Fruit fly (Drosophila melanogaster): Measurements from ENCODE around the gene pdm2.

DNA sequence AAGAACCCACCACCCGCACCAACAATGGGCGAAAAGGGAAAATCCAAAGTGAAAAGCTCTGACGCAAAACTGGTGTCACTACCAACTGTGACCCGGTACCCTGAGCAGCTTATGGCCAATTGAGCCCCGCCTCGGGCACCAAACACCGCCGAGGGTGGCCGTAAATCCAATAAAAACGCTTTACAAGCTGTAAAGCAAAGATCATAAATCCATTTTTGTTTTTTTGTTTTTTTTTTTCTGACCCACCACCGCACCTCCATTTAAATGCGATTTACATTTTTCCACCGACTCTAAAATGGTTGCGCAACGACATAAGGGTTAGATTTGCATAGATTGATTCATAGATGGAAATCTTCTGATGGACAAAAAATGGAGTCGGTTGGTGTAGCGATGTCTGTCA, 17.4 kb downstream of the pdm2 start:
- no peak for TF ChIP-seq esn (GFP tag; optimal IDR thresholded peaks at IDR 0.05)
- no peak for TF ChIP-seq Ets21C (GFP tag; optimal IDR thresholded peaks at IDR 0.05)
- TF ChIP-seq dsx (GFP tag; optimal IDR thresholded peaks at IDR 0.05; ENCODE audit: poor library complexity, severe bottlenecking), result no peak
- TF ChIP-seq CG16779 (tag; optimal IDR thresholded peaks at IDR 0.05), result no peak
- TF ChIP-seq eg (GFP tag; IDR thresholded peaks at IDR 0.05), result no peak
- no peak for TF ChIP-seq Met (GFP tag; optimal IDR thresholded peaks at IDR 0.05)
- no peak for TF ChIP-seq Sox15 (GFP tag; optimal IDR thresholded peaks at IDR 0.05)
- no peak for TF ChIP-seq CG6854 (GFP tag; optimal IDR thresholded peaks at IDR 0.05)
- TF ChIP-seq CG3919 (GFP tag; optimal IDR thresholded peaks at IDR 0.05), result no peak
- TF ChIP-seq Lpt (GFP tag; optimal IDR thresholded peaks at IDR 0.05), result no peak
- TF ChIP-seq ss (GFP tag; optimal IDR thresholded peaks at IDR 0.05), result no peak

All from whole organism, prepupa.